Worm (Caenorhabditis elegans) whole organism, mixed stage, embryonic: Measurements from ENCODE around the gene fbxa-28.

ENCODE experiments used
- M03D4.4 ChIP-seq: sonication (generic microtip); optimal IDR thresholded peaks from 2 replicates; lab custom pipeline; 2017; ENCODE audit warnings: mild to moderate bottlenecking, missing genetic modification characterization, missing compliant biosample characterization
- blmp-1 ChIP-seq: fragments of 150-350 bp; optimal IDR thresholded peaks from 2 replicates; lab custom pipeline; 2014; ENCODE audit warnings: missing biosample characterization, missing genetic modification characterization
- ceh-43 ChIP-seq: fragments of 200-800 bp; sonication (Bioruptor generic); optimal IDR thresholded peaks from 2 replicates; lab custom pipeline; 2018; ENCODE audit warnings: mild to moderate bottlenecking, missing genetic modification characterization, moderate library complexity, missing compliant biosample characterization
- ceh-83 ChIP-seq: fragments of 200-800 bp; sonication (Bioruptor generic); optimal IDR thresholded peaks from 2 replicates; lab custom pipeline; 2018; ENCODE audit warnings: mild to moderate bottlenecking, missing genetic modification characterization, missing compliant biosample characterization
- ces-1 ChIP-seq: fragments of 150-350 bp; optimal IDR thresholded peaks from 2 replicates; lab custom pipeline; 2014; ENCODE audit warnings: missing biosample characterization, missing genetic modification reagents, missing genetic modification characterization
- cnd-1 ChIP-seq: fragments of 200-800 bp; sonication (Bioruptor generic); optimal IDR thresholded peaks from 2 replicates; lab custom pipeline; 2018; ENCODE audit warnings: mild to moderate bottlenecking, missing genetic modification characterization, missing compliant biosample characterization
- drap-1 ChIP-seq: fragments of 200-800 bp; sonication (Bioruptor generic); optimal IDR thresholded peaks from 3 replicates; lab custom pipeline; 2018; ENCODE audit warnings: mild to moderate bottlenecking, missing genetic modification characterization, missing compliant biosample characterization
- elt-3 ChIP-seq: fragments of 150-350 bp; optimal IDR thresholded peaks from 2 replicates; lab custom pipeline; 2014; ENCODE audit warnings: missing biosample characterization, missing genetic modification characterization
- ham-2 ChIP-seq: fragments of 200-800 bp; sonication (Bioruptor generic); optimal IDR thresholded peaks from 2 replicates; lab custom pipeline; 2018; ENCODE audit warnings: mild to moderate bottlenecking, missing genetic modification characterization, missing compliant biosample characterization
- hlh-1 ChIP-seq: fragments of 150-350 bp; optimal IDR thresholded peaks from 2 replicates; lab custom pipeline; 2014; ENCODE audit warnings: missing biosample characterization, missing genetic modification reagents, missing genetic modification characterization
- lin-13 ChIP-seq: fragments of 150-350 bp; optimal IDR thresholded peaks from 2 replicates; lab custom pipeline; 2014; ENCODE audit warnings: missing biosample characterization, missing genetic modification characterization
- lsy-2 ChIP-seq: fragments of 150-350 bp; optimal IDR thresholded peaks from 2 replicates; lab custom pipeline; 2014; ENCODE audit warnings: missing biosample characterization, missing genetic modification characterization
- mab-5 ChIP-seq: fragments of 150-350 bp; optimal IDR thresholded peaks from 2 replicates; lab custom pipeline; 2014; ENCODE audit warnings: missing biosample characterization, missing genetic modification characterization
- mep-1 ChIP-seq: fragments of 150-350 bp; optimal IDR thresholded peaks from 2 replicates; lab custom pipeline; 2017; ENCODE audit warnings: missing biosample characterization, missing genetic modification reagents, missing genetic modification characterization, inconsistent platforms
- nhr-12 ChIP-seq: fragments of 150-350 bp; optimal IDR thresholded peaks from 2 replicates; lab custom pipeline; 2014; ENCODE audit warnings: missing biosample characterization, missing genetic modification characterization
- nhr-237 ChIP-seq: fragments of 150-350 bp; optimal IDR thresholded peaks from 2 replicates; lab custom pipeline; 2014; ENCODE audit warnings: missing biosample characterization, missing genetic modification characterization
- nhr-28 ChIP-seq: fragments of 150-350 bp; optimal IDR thresholded peaks from 2 replicates; lab custom pipeline; 2014; ENCODE audit warnings: missing biosample characterization, missing genetic modification characterization
- sem-2 ChIP-seq: fragments of 200-800 bp; sonication (Bioruptor generic); optimal IDR thresholded peaks from 2 replicates; lab custom pipeline; 2018; ENCODE audit warnings: mild to moderate bottlenecking, missing genetic modification characterization, missing compliant biosample characterization
- snpc-4 ChIP-seq: fragments of 150-350 bp; optimal IDR thresholded peaks from 2 replicates; lab custom pipeline; 2014; ENCODE audit warnings: missing biosample characterization, missing genetic modification characterization
- sptf-1 ChIP-seq: sonication (generic microtip); optimal IDR thresholded peaks from 2 replicates; lab custom pipeline; 2017; ENCODE audit warnings: mild to moderate bottlenecking, missing genetic modification characterization, moderate library complexity, missing compliant biosample characterization
- tbx-8 ChIP-seq: fragments of 200-800 bp; sonication (Bioruptor generic); optimal IDR thresholded peaks from 2 replicates; lab custom pipeline; 2018; ENCODE audit warnings: mild to moderate bottlenecking, missing genetic modification characterization, moderate library complexity, missing compliant biosample characterization
- unc-120 ChIP-seq: sonication (generic microtip); optimal IDR thresholded peaks from 2 replicates; lab custom pipeline; 2017; ENCODE audit warnings: missing genetic modification characterization, missing compliant biosample characterization; ENCODE audit not compliant: poor library complexity, severe bottlenecking
- unc-39 ChIP-seq: fragments of 150-350 bp; optimal IDR thresholded peaks from 2 replicates; lab custom pipeline; 2014; ENCODE audit warnings: missing biosample characterization, missing genetic modification characterization
- unc-62 ChIP-seq: fragments of 150-350 bp; optimal IDR thresholded peaks from 2 replicates; lab custom pipeline; 2014; ENCODE audit warnings: missing biosample characterization, missing genetic modification reagents, missing genetic modification characterization
- ztf-11 ChIP-seq: fragments of 150-350 bp; optimal IDR thresholded peaks from 2 replicates; lab custom pipeline; 2014; ENCODE audit warnings: missing biosample characterization, missing genetic modification characterization

Gene fbxa-28

DNA sequence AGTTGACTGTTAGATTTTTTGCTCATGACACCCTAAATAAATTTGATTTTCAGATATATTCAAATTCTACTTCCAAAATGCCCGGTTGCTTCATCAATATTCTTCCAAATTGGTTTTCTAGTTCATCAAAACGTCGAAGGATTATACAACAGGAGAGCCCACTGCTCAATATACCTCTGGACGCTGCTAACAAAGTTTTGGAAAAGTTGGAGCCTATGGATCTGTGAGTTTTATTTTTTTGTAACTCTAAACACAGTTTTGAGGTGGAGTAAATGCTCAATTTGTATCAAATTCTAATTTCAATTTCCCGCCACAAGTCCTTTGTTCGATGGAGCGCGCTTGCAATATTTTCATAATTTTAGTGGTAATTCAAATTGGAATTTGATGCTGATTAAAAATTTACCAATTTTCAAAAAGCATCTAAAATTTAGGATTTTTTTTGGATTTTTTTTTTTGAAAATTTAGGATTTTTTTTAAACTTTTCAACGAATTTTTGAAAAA lies 45.3 kb downstream of the fbxa-28 start, which contains the start of gene fbxa-27:
fbxa-27 (plus strand) TSS at position 51 of the 501 bp plus-strand sequence.
- TF ChIP-seq ztf-11 (tag; lab: Kevin White, UChicago), result no peak
- TF ChIP-seq snpc-4, result no peak
- TF ChIP-seq lsy-2 (tag; lab: Kevin White, UChicago), result no peak
- no peak for TF ChIP-seq ceh-83 (GFP tag; lab: Kevin White, UChicago)
- TF ChIP-seq sptf-1, result no peak
- no peak for TF ChIP-seq mab-5 (tag; lab: Kevin White, UChicago)
- TF ChIP-seq unc-120 (tag; lab: Kevin White, UChicago), result no peak
- TF ChIP-seq ham-2 (GFP tag; lab: Kevin White, UChicago), result no peak
- no peak for TF ChIP-seq cnd-1 (tag; lab: Kevin White, UChicago)
- TF ChIP-seq tbx-8 (GFP tag; lab: Kevin White, UChicago), result no peak
- no peak for TF ChIP-seq drap-1 (GFP tag; lab: Kevin White, UChicago)
- no peak for TF ChIP-seq mep-1 (tag; lab: Kevin White, UChicago)
- TF ChIP-seq hlh-1 (tag; lab: Kevin White, UChicago), result no peak
- TF ChIP-seq nhr-237 (tag; lab: Kevin White, UChicago), result no peak

DNA sequence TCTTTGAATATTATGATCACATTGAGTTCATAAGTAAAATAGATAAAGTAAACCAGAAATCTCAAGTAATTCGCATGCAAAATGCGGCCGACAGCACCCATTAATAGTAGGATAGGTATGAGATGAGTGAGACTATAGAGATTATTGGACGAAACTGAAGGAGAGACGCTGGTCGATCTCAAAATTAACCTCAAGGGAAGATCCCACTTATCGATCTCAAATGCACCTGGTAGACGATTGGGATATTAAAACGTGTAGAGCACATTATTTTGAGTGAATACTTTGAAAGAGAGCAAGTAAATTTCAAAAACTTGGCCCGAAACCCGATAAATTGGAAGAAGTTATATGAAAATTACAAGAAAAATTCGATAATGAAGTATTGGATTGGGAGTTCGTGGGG lies 48.0 kb downstream of the fbxa-28 start, which contains the start of gene Y82E9BL.6:
Y82E9BL.6 (minus strand) TSS at position 101 of the 400 bp plus-strand sequence.
- no peak for TF ChIP-seq hlh-1 (tag; lab: Kevin White, UChicago)
- TF ChIP-seq lin-13, result no peak
- no peak for TF ChIP-seq sem-2 (GFP tag; lab: Kevin White, UChicago)
- TF ChIP-seq ces-1 (GFP tag; lab: Kevin White, UChicago), result no peak
- TF ChIP-seq mep-1 (tag; lab: Kevin White, UChicago), result no peak
- TF ChIP-seq blmp-1, result no peak
- TF ChIP-seq drap-1 (GFP tag; lab: Kevin White, UChicago), result no peak

ce11 chrIII:1347003-1347402 lies 49.3 kb downstream of the fbxa-28 start:
- TF ChIP-seq ztf-11 (tag; lab: Kevin White, UChicago) (no peak), sem-2 (GFP tag; lab: Kevin White, UChicago) (no peak), ceh-83 (GFP tag; lab: Kevin White, UChicago) (no peak)

- no peak for TF ChIP-seq ceh-43 (GFP tag; lab: Kevin White, UChicago)
- no peak for TF ChIP-seq nhr-12 (tag; lab: Kevin White, UChicago)
- TF ChIP-seq unc-120 (tag; lab: Kevin White, UChicago), result no peak
- no peak for TF ChIP-seq nhr-28 (tag; lab: Kevin White, UChicago)
- TF ChIP-seq mab-5 (tag; lab: Kevin White, UChicago), result no peak
- no peak for TF ChIP-seq blmp-1
- TF ChIP-seq sptf-1, result no peak
- no peak for TF ChIP-seq mep-1 (tag; lab: Kevin White, UChicago)
- no peak for TF ChIP-seq tbx-8 (GFP tag; lab: Kevin White, UChicago)
- no peak for TF ChIP-seq unc-62 (GFP tag; lab: Kevin White, UChicago)
- TF ChIP-seq snpc-4, result no peak
- TF ChIP-seq unc-39 (tag; lab: Kevin White, UChicago), result no peak
- no peak for TF ChIP-seq elt-3 (tag; lab: Kevin White, UChicago)
- TF ChIP-seq cnd-1 (tag; lab: Kevin White, UChicago), result no peak
- no peak for TF ChIP-seq nhr-237 (tag; lab: Kevin White, UChicago)
- no peak for TF ChIP-seq ceh-83 (GFP tag; lab: Kevin White, UChicago)
- TF ChIP-seq M03D4.4 (tag; lab: Kevin White, UChicago), result no peak
Measured at ce11 chrIII:1347539-1347938, 49.8 kb downstream of the fbxa-28 start, which contains the start of gene Y82E9BL.5. TSS of gene Y82E9BL.5 (minus strand) at chrIII:1347639.
